Worm (Caenorhabditis elegans): ENCODE results near the gene F58H1.6.
A peak's percentile ranks its signal among the peaks of the same experiment; 100 is the strongest.

Gene F58H1.6

ce11 chrV:11905977-11906376, 36.4 kb upstream of the F58H1.6 start:
- no peak for TF ChIP-seq hnd-1 (tag; optimal IDR thresholded peaks at IDR 0.05)
- TF ChIP-seq ceh-36 (tag; optimal IDR thresholded peaks at IDR 0.05), result no peak
- TF ChIP-seq hmg-4 (GFP tag; optimal IDR thresholded peaks at IDR 0.05), result no peak
- TF ChIP-seq aly-1 (tag; optimal IDR thresholded peaks at IDR 0.05), result no peak
- TF ChIP-seq flt-1 (GFP tag; IDR thresholded peaks at IDR 0.05), result no peak
- no peak for TF ChIP-seq sea-1 (GFP tag; conservative IDR thresholded peaks at IDR 0.05)
- no peak for TF ChIP-seq hmbx-1 (tag; optimal IDR thresholded peaks at IDR 0.05)
- no peak for TF ChIP-seq F13C5.2 (tag; optimal IDR thresholded peaks at IDR 0.05)

- TF ChIP-seq hnd-1 (tag; optimal IDR thresholded peaks at IDR 0.05) (no peak), aly-1 (tag; optimal IDR thresholded peaks at IDR 0.05) (peak; percentile 18), flt-1 (GFP tag; IDR thresholded peaks at IDR 0.05) (no peak)
These were observed 29.1 kb upstream of the F58H1.6 start for ce11 chrV:11913283-11913682.

ce11 chrV:11917186-11917585, 25.2 kb upstream of the F58H1.6 start, which contains the start of gene R31.2:
TSS of gene R31.2 (plus strand) at chrV:11917573.
- TF ChIP-seq tbx-37 (GFP tag; conservative IDR thresholded peaks at IDR 0.05), result no peak
- TF ChIP-seq sea-1 (GFP tag; conservative IDR thresholded peaks at IDR 0.05), result no peak
- no peak for TF ChIP-seq hnd-1 (tag; optimal IDR thresholded peaks at IDR 0.05)
- TF ChIP-seq ceh-36 (tag; optimal IDR thresholded peaks at IDR 0.05), result no peak
- TF ChIP-seq scrt-1 (GFP tag; IDR thresholded peaks at IDR 0.05), result no peak
- no peak for TF ChIP-seq ceh-13 (GFP tag; optimal IDR thresholded peaks at IDR 0.05)
- TF ChIP-seq aly-1 (tag; optimal IDR thresholded peaks at IDR 0.05), result no peak
- TF ChIP-seq ama-1 (optimal IDR thresholded peaks at IDR 0.05), result no peak
- no peak for TF ChIP-seq tbx-11 (GFP tag; IDR thresholded peaks at IDR 0.05)
- TF ChIP-seq ets-7 (tag; optimal IDR thresholded peaks at IDR 0.05), result no peak
- TF ChIP-seq pes-1 (GFP tag; IDR thresholded peaks at IDR 0.05), result no peak

ce11 chrV:11919639-11920038, 22.8 kb upstream of the F58H1.6 start:
- TF ChIP-seq ceh-13 (GFP tag; optimal IDR thresholded peaks at IDR 0.05) (no peak), scrt-1 (GFP tag; IDR thresholded peaks at IDR 0.05) (no peak), aly-1 (tag; optimal IDR thresholded peaks at IDR 0.05) (no peak), flt-1 (GFP tag; IDR thresholded peaks at IDR 0.05) (no peak), hnd-1 (tag; optimal IDR thresholded peaks at IDR 0.05) (no peak), tbx-11 (GFP tag; IDR thresholded peaks at IDR 0.05) (no peak)

- TF ChIP-seq scrt-1 (GFP tag; IDR thresholded peaks at IDR 0.05) (no peak), hmg-4 (GFP tag; optimal IDR thresholded peaks at IDR 0.05) (no peak), ets-7 (tag; optimal IDR thresholded peaks at IDR 0.05) (no peak), aly-1 (tag; optimal IDR thresholded peaks at IDR 0.05) (no peak), tra-4 (tag; optimal IDR thresholded peaks at IDR 0.05) (no peak), hnd-1 (tag; optimal IDR thresholded peaks at IDR 0.05) (no peak), F13C5.2 (tag; optimal IDR thresholded peaks at IDR 0.05) (no peak), hmbx-1 (tag; optimal IDR thresholded peaks at IDR 0.05) (no peak), tbx-37 (GFP tag; conservative IDR thresholded peaks at IDR 0.05) (no peak), B0310.2 (tag; optimal IDR thresholded peaks at IDR 0.05) (no peak), ceh-13 (GFP tag; optimal IDR thresholded peaks at IDR 0.05) (no peak), tbx-11 (GFP tag; IDR thresholded peaks at IDR 0.05) (no peak), ama-1 (optimal IDR thresholded peaks at IDR 0.05) (no peak), ceh-36 (tag; optimal IDR thresholded peaks at IDR 0.05) (no peak)
These were observed 21.2 kb upstream of the F58H1.6 start for ce11 chrV:11921229-11921628.

ce11 chrV:11921689-11922517, 20.5 kb upstream of the F58H1.6 start:
- TF ChIP-seq ceh-36 (tag; optimal IDR thresholded peaks at IDR 0.05) (no peak), hmbx-1 (tag; optimal IDR thresholded peaks at IDR 0.05) (no peak), scrt-1 (GFP tag; IDR thresholded peaks at IDR 0.05) (no peak), sea-1 (GFP tag; conservative IDR thresholded peaks at IDR 0.05) (no peak), tra-4 (tag; optimal IDR thresholded peaks at IDR 0.05) (no peak), hnd-1 (tag; optimal IDR thresholded peaks at IDR 0.05) (no peak), ets-7 (tag; optimal IDR thresholded peaks at IDR 0.05) (no peak), F13C5.2 (tag; optimal IDR thresholded peaks at IDR 0.05) (no peak), pes-1 (GFP tag; IDR thresholded peaks at IDR 0.05) (no peak), flt-1 (GFP tag; IDR thresholded peaks at IDR 0.05) (no peak), hmg-4 (GFP tag; optimal IDR thresholded peaks at IDR 0.05) (no peak), ama-1 (optimal IDR thresholded peaks at IDR 0.05) (no peak), tbx-11 (GFP tag; IDR thresholded peaks at IDR 0.05) (no peak), B0310.2 (tag; optimal IDR thresholded peaks at IDR 0.05) (no peak), tbx-37 (GFP tag; conservative IDR thresholded peaks at IDR 0.05) (no peak), ceh-13 (GFP tag; optimal IDR thresholded peaks at IDR 0.05) (no peak), aly-1 (tag; optimal IDR thresholded peaks at IDR 0.05) (no peak)

ce11 chrV:11927346-11927745, 15.1 kb upstream of the F58H1.6 start, which contains the start of gene osm-6:
TSS of gene osm-6 (minus strand) at chrV:11927446.
- TF ChIP-seq tbx-11 (GFP tag; IDR thresholded peaks at IDR 0.05) (no peak), tbx-37 (GFP tag; conservative IDR thresholded peaks at IDR 0.05) (no peak), F13C5.2 (tag; optimal IDR thresholded peaks at IDR 0.05) (no peak), ets-7 (tag; optimal IDR thresholded peaks at IDR 0.05) (no peak), pes-1 (GFP tag; IDR thresholded peaks at IDR 0.05) (no peak), ama-1 (optimal IDR thresholded peaks at IDR 0.05) (no peak), hnd-1 (tag; optimal IDR thresholded peaks at IDR 0.05) (no peak), B0310.2 (tag; optimal IDR thresholded peaks at IDR 0.05) (no peak), hmbx-1 (tag; optimal IDR thresholded peaks at IDR 0.05) (no peak), aly-1 (tag; optimal IDR thresholded peaks at IDR 0.05) (no peak)
